Worm (Caenorhabditis elegans) whole organism, L4/young adult: ENCODE measurements around the gene C27F2.7.

Experiments
- W03F9.2 ChIP-seq: fragments of 150-350 bp; optimal IDR thresholded peaks from 2 replicates; lab custom pipeline; 2014; ENCODE audit warnings: missing biosample characterization, missing genetic modification characterization
- dao-5 ChIP-seq: sonication (generic microtip); optimal IDR thresholded peaks from 2 replicates; lab custom pipeline; 2016; ENCODE audit warnings: missing genotype, missing genetic modification characterization, moderate library complexity, missing compliant biosample characterization
- him-1 ChIP-seq: sonication (generic microtip); optimal IDR thresholded peaks from 2 replicates; lab custom pipeline; 2016; ENCODE audit warnings: missing genotype, missing genetic modification reagents, missing genetic modification characterization, missing compliant biosample characterization

ce11 chrIII:4950345-4950744 is 33.9 kb downstream of the C27F2.7 start:
- TF ChIP-seq him-1 (tag; lab: Kevin White, UChicago) (peak; percentile 27), dao-5 (tag; lab: Kevin White, UChicago) (no peak), W03F9.2 (no peak)
